Fruit fly (Drosophila melanogaster) whole organism, pupa: ENCODE data around the gene CG6126.
A peak's percentile ranks its signal among the peaks of the same experiment; 100 is the strongest.

Experiments
- CG10348 ChIP-seq: fragments of 200-800 bp; sonication (Bioruptor generic); IDR thresholded peaks from 2 replicates; pipeline ENCODE4 v1.3.6; 2022; ENCODE audit warnings: missing biosample characterization, missing genetic modification characterization
- CG12605 ChIP-seq: fragments of 200-800 bp; sonication (Bioruptor generic); IDR thresholded peaks from 2 replicates; pipeline ENCODE4 v1.3.6; 2022; ENCODE audit warnings: missing biosample characterization, missing genetic modification characterization
- CG13204 ChIP-seq: fragments of 200-800 bp; sonication (Bioruptor generic); optimal IDR thresholded peaks from 2 replicates; lab custom pipeline; 2018; ENCODE audit warnings: missing biosample characterization, mild to moderate bottlenecking, missing genetic modification characterization, moderate library complexity
- CG14655 ChIP-seq: fragments of 200-800 bp; sonication (Bioruptor generic); optimal IDR thresholded peaks from 3 replicates; lab custom pipeline; 2017; ENCODE audit warnings: mild to moderate bottlenecking, missing biosample characterization, missing genetic modification reagents, missing genetic modification characterization
- CG15710 ChIP-seq: fragments of 200-800 bp; sonication (Bioruptor generic); optimal IDR thresholded peaks from 2 replicates; lab custom pipeline; 2018; ENCODE audit warnings: missing biosample characterization, mild to moderate bottlenecking, missing genetic modification characterization, moderate library complexity
- CG17806 ChIP-seq: fragments of 200-800 bp; sonication (Bioruptor generic); optimal IDR thresholded peaks from 2 replicates; lab custom pipeline; 2018; ENCODE audit warnings: missing biosample characterization, mild to moderate bottlenecking, missing genetic modification characterization, moderate library complexity
- CG32121 ChIP-seq: fragments of 200-800 bp; sonication (Bioruptor generic); IDR thresholded peaks from 2 replicates; pipeline ENCODE4 v1.3.6; 2022; ENCODE audit warnings: missing biosample characterization, missing genetic modification characterization
- CG34367 ChIP-seq: fragments of 200-800 bp; sonication (Bioruptor generic); optimal IDR thresholded peaks from 2 replicates; lab custom pipeline; 2018; ENCODE audit warnings: missing biosample characterization, mild to moderate bottlenecking, missing genetic modification characterization
- CG4496 ChIP-seq: fragments of 200-800 bp; sonication (Bioruptor generic); IDR thresholded peaks from 3 replicates; pipeline ENCODE4 v1.3.6; 2022; ENCODE audit warnings: missing biosample characterization, missing genetic modification characterization
- CG8159 ChIP-seq: fragments of 200-800 bp; sonication (Bioruptor generic); optimal IDR thresholded peaks from 3 replicates; lab custom pipeline; 2018; ENCODE audit warnings: missing biosample characterization, mild to moderate bottlenecking, missing genetic modification characterization, moderate library complexity
- CG8301 ChIP-seq: fragments of 200-800 bp; sonication (Bioruptor generic); optimal IDR thresholded peaks from 2 replicates; lab custom pipeline; 2018; ENCODE audit warnings: missing biosample characterization, mild to moderate bottlenecking, missing genetic modification characterization
- CG9948 ChIP-seq: fragments of 200-800 bp; sonication (Bioruptor generic); optimal IDR thresholded peaks from 2 replicates; lab custom pipeline; 2018; ENCODE audit warnings: missing biosample characterization, mild to moderate bottlenecking, missing genetic modification characterization, moderate library complexity
- D1 ChIP-seq: fragments of 200-800 bp; sonication (Bioruptor generic); optimal IDR thresholded peaks from 2 replicates; lab custom pipeline; 2018; ENCODE audit warnings: missing biosample characterization, mild to moderate bottlenecking, missing genetic modification characterization, moderate library complexity
- EcR ChIP-seq: fragments of 200-800 bp; sonication (Bioruptor generic); optimal IDR thresholded peaks from 3 replicates; lab custom pipeline; 2019; ENCODE audit warnings: missing biosample characterization, missing genetic modification characterization, mild to moderate bottlenecking, moderate library complexity, missing genetic modification reagents
- Ets98B ChIP-seq: fragments of 200-800 bp; sonication (Bioruptor generic); IDR thresholded peaks from 2 replicates; pipeline ENCODE4 v1.3.6; 2022; ENCODE audit warnings: missing biosample characterization, missing genetic modification characterization
- Pif1A ChIP-seq: fragments of 200-800 bp; sonication (Bioruptor generic); optimal IDR thresholded peaks from 3 replicates; lab custom pipeline; 2016; ENCODE audit warnings: missing biosample characterization, missing genetic modification characterization
- Pif1B ChIP-seq: fragments of 200-800 bp; sonication (Bioruptor generic); optimal IDR thresholded peaks from 3 replicates; lab custom pipeline; 2016; ENCODE audit warnings: missing biosample characterization, missing genetic modification characterization
- Snoo ChIP-seq: fragments of 200-800 bp; sonication (Bioruptor generic); optimal IDR thresholded peaks from 3 replicates; lab custom pipeline; 2017; ENCODE audit warnings: missing biosample characterization, mild to moderate bottlenecking, missing genetic modification characterization, inconsistent platforms
- fd96Ca ChIP-seq: fragments of 200-800 bp; sonication (Bioruptor generic); IDR thresholded peaks from 3 replicates; pipeline ENCODE4 v1.3.6; 2022; ENCODE audit warnings: missing biosample characterization, missing genetic modification characterization
- gl ChIP-seq: fragments of 200-800 bp; sonication (Bioruptor generic); optimal IDR thresholded peaks from 2 replicates; lab custom pipeline; 2018; ENCODE audit warnings: missing biosample characterization, mild to moderate bottlenecking, missing genetic modification characterization
- rn ChIP-seq: fragments of 200-800 bp; sonication (Bioruptor generic); IDR thresholded peaks from 2 replicates; pipeline ENCODE4 v1.3.6; 2022; ENCODE audit warnings: missing biosample characterization, missing genetic modification characterization

CG6126 gene

dm6 chr3R:16242461-16242934, 39.6 kb upstream of the CG6126 start:
- TF ChIP-seq CG10348 (GFP tag; lab: Robert Waterston, UW), result no peak
- peak; percentile 96 for TF ChIP-seq EcR
- no peak for TF ChIP-seq CG32121 (GFP tag; lab: Robert Waterston, UW)
- peak; percentile 20 for TF ChIP-seq CG9948 (tag; lab: Kevin White, UChicago)
- peak; percentile 7 for TF ChIP-seq CG8301
- peak; percentile 37 for TF ChIP-seq Snoo (tag; lab: Kevin White, UChicago)
- TF ChIP-seq CG8159, result peak; percentile 33
- peak; percentile 64 for TF ChIP-seq gl (tag; lab: Kevin White, UChicago)
- no peak for TF ChIP-seq CG14655 (GFP tag; lab: Kevin White, UChicago)
- no peak for TF ChIP-seq Ets98B (GFP tag; lab: Robert Waterston, UW)
- TF ChIP-seq Pif1B (GFP tag; lab: Kevin White, UChicago), result peak; percentile 66
- peak; percentile 15 for TF ChIP-seq CG15710
- TF ChIP-seq fd96Ca (GFP tag; lab: Robert Waterston, UW), result no peak
- no peak for TF ChIP-seq CG4496 (GFP tag; lab: Robert Waterston, UW)
- TF ChIP-seq CG12605 (GFP tag; lab: Robert Waterston, UW), result no peak
- peak; percentile 97 for TF ChIP-seq CG13204 (GFP tag; lab: Kevin White, UChicago)
- TF ChIP-seq CG17806 (tag; lab: Kevin White, UChicago), result no peak
- peak; percentile 71 for TF ChIP-seq Pif1A
- TF ChIP-seq CG34367 (tag; lab: Kevin White, UChicago), result peak; percentile 15
- TF ChIP-seq rn, result no peak
- no peak for TF ChIP-seq D1 (tag; lab: Kevin White, UChicago)
- TF ChIP-seq, all 21 proteins: peak for 11

dm6 chr3R:16241822-16242221, 38.9 kb upstream of the CG6126 start:
- TF ChIP-seq CG17806 (tag; lab: Kevin White, UChicago) (no peak), fd96Ca (GFP tag; lab: Robert Waterston, UW) (no peak), CG8301 (no peak), rn (no peak), CG14655 (GFP tag; lab: Kevin White, UChicago) (peak; percentile 35), Snoo (tag; lab: Kevin White, UChicago) (peak; percentile 26), CG34367 (tag; lab: Kevin White, UChicago) (no peak), CG10348 (GFP tag; lab: Robert Waterston, UW) (no peak), CG32121 (GFP tag; lab: Robert Waterston, UW) (no peak), CG8159 (peak; percentile 41), CG15710 (no peak)

- TF ChIP-seq Ets98B (GFP tag; lab: Robert Waterston, UW), result no peak
- TF ChIP-seq EcR, result peak; percentile 90
- no peak for TF ChIP-seq CG12605 (GFP tag; lab: Robert Waterston, UW)
- no peak for TF ChIP-seq CG8301
- TF ChIP-seq Pif1A, result no peak
- TF ChIP-seq CG4496 (GFP tag; lab: Robert Waterston, UW), result no peak
- peak; percentile 21 for TF ChIP-seq CG15710
- TF ChIP-seq CG14655 (GFP tag; lab: Kevin White, UChicago), result peak; percentile 25
- no peak for TF ChIP-seq CG34367 (tag; lab: Kevin White, UChicago)
- no peak for TF ChIP-seq fd96Ca (GFP tag; lab: Robert Waterston, UW)
- TF ChIP-seq rn, result no peak
- peak; percentile 97 for TF ChIP-seq CG13204 (GFP tag; lab: Kevin White, UChicago)
- TF ChIP-seq gl (tag; lab: Kevin White, UChicago), result peak; percentile 33
- peak; percentile 47 for TF ChIP-seq CG8159
- no peak for TF ChIP-seq Pif1B (GFP tag; lab: Kevin White, UChicago)
- no peak for TF ChIP-seq CG10348 (GFP tag; lab: Robert Waterston, UW)
- TF ChIP-seq Snoo (tag; lab: Kevin White, UChicago), result no peak
- TF ChIP-seq D1 (tag; lab: Kevin White, UChicago), result no peak
- no peak for TF ChIP-seq CG9948 (tag; lab: Kevin White, UChicago)
- TF ChIP-seq CG17806 (tag; lab: Kevin White, UChicago), result no peak
- TF ChIP-seq CG32121 (GFP tag; lab: Robert Waterston, UW), result no peak
These were observed 38.4 kb upstream of the CG6126 start for dm6 chr3R:16241102-16241779.

dm6 chr3R:16240478-16241101, 37.7 kb upstream of the CG6126 start:
- peak; percentile 28 for TF ChIP-seq CG8159
- TF ChIP-seq D1 (tag; lab: Kevin White, UChicago), result no peak
- TF ChIP-seq gl (tag; lab: Kevin White, UChicago), result peak; percentile 42
- peak; percentile 1 for TF ChIP-seq CG14655 (GFP tag; lab: Kevin White, UChicago)
- no peak for TF ChIP-seq fd96Ca (GFP tag; lab: Robert Waterston, UW)
- TF ChIP-seq Snoo (tag; lab: Kevin White, UChicago), result peak; percentile 32
- TF ChIP-seq, all 21 proteins: peak for 4

- TF ChIP-seq CG13204 (GFP tag; lab: Kevin White, UChicago) (peak; percentile 57), Pif1A (no peak)
These were observed 36.4 kb upstream of the CG6126 start for dm6 chr3R:16239304-16239703.
